Fruit fly (Drosophila melanogaster) whole organism, embryonic: Measurements from ENCODE around the gene CG42815.

Experiments used
- Bdp1 ChIP-seq: fragments of 200-800 bp; sonication (Bioruptor generic); optimal IDR thresholded peaks from 3 replicates; lab custom pipeline; 2016; ENCODE audit warnings: missing biosample characterization, missing genetic modification characterization
- CG10321 ChIP-seq: fragments of 200-800 bp; sonication (Bioruptor generic); IDR thresholded peaks from 2 replicates; pipeline ENCODE4 v1.3.6; 2022; ENCODE audit warnings: missing biosample characterization, missing genetic modification characterization
- CG12071 ChIP-seq: fragments of 200-800 bp; sonication (Bioruptor generic); optimal IDR thresholded peaks from 3 replicates; lab custom pipeline; 2018; ENCODE audit warnings: missing biosample characterization, mild to moderate bottlenecking, missing genetic modification characterization
- CG16779 ChIP-seq: fragments of 200-800 bp; sonication (Bioruptor generic); IDR thresholded peaks from 2 replicates; pipeline ENCODE4 v1.3.6; 2022; ENCODE audit warnings: missing biosample characterization, missing genetic modification characterization
- CG17802 ChIP-seq: fragments of 200-800 bp; sonication (Bioruptor generic); optimal IDR thresholded peaks from 2 replicates; lab custom pipeline; 2018; ENCODE audit warnings: missing biosample characterization, mild to moderate bottlenecking, missing genetic modification characterization, moderate library complexity
- CG18262 ChIP-seq: fragments of 200-800 bp; optimal IDR thresholded peaks from 3 replicates; lab custom pipeline; 2019; ENCODE audit warnings: missing biosample characterization, mild to moderate bottlenecking, missing genetic modification characterization, moderate library complexity
- CG2199 ChIP-seq: fragments of 200-800 bp; sonication (Bioruptor generic); IDR thresholded peaks from 3 replicates; pipeline ENCODE4 v1.3.6; 2022; ENCODE audit warnings: missing biosample characterization, missing genetic modification characterization
- CG30431 ChIP-seq: fragments of 200-800 bp; sonication (Bioruptor generic); optimal IDR thresholded peaks from 2 replicates; lab custom pipeline; 2017; ENCODE audit warnings: missing biosample characterization, missing genetic modification characterization
- CG3847 ChIP-seq: fragments of 200-800 bp; sonication (Bioruptor generic); IDR thresholded peaks from 2 replicates; pipeline ENCODE4 v1.3.6; 2022; ENCODE audit warnings: missing biosample characterization, missing genetic modification characterization
- CG4424 ChIP-seq: fragments of 200-800 bp; sonication (Bioruptor generic); optimal IDR thresholded peaks from 3 replicates; lab custom pipeline; 2016; ENCODE audit warnings: missing biosample characterization, missing genetic modification characterization
- CG6254 ChIP-seq: fragments of 200-800 bp; sonication (Bioruptor generic); optimal IDR thresholded peaks from 3 replicates; lab custom pipeline; 2017; ENCODE audit warnings: mild to moderate bottlenecking, missing biosample characterization, missing genetic modification reagents, missing genetic modification characterization
- CG6689 ChIP-seq: fragments of 200-800 bp; sonication (Bioruptor generic); IDR thresholded peaks from 2 replicates; pipeline ENCODE4 v1.3.6; 2022; ENCODE audit warnings: missing biosample characterization, missing genetic modification characterization
- CG7745 ChIP-seq: fragments of 200-800 bp; sonication (Bioruptor generic); optimal IDR thresholded peaks from 2 replicates; lab custom pipeline; 2018; ENCODE audit warnings: missing biosample characterization, mild to moderate bottlenecking, missing genetic modification characterization, moderate library complexity
- CG8765 ChIP-seq: fragments of 200-800 bp; sonication (Bioruptor generic); IDR thresholded peaks from 2 replicates; pipeline ENCODE4 v1.3.6; 2022; ENCODE audit warnings: missing biosample characterization, missing genetic modification characterization
- CG9609 ChIP-seq: fragments of 200-800 bp; sonication (Bioruptor generic); optimal IDR thresholded peaks from 3 replicates; lab custom pipeline; 2016; ENCODE audit warnings: missing biosample characterization, missing genetic modification characterization
- CoRest ChIP-seq: fragments of 200-800 bp; sonication (Bioruptor generic); optimal IDR thresholded peaks from 3 replicates; lab custom pipeline; 2018; ENCODE audit warnings: missing biosample characterization, mild to moderate bottlenecking, missing genetic modification characterization, moderate library complexity
- Deaf1 ChIP-seq: fragments of 200-800 bp; optimal IDR thresholded peaks from 3 replicates; lab custom pipeline; 2019; ENCODE audit warnings: missing biosample characterization, mild to moderate bottlenecking, missing genetic modification characterization, moderate library complexity
- Doc3 ChIP-seq: fragments of 200-800 bp; sonication (Bioruptor generic); IDR thresholded peaks from 3 replicates; pipeline ENCODE4 v1.3.6; 2022; ENCODE audit warnings: missing biosample characterization, missing genetic modification characterization; ENCODE audit not compliant: partially characterized antibody
- E2f2 ChIP-seq: fragments of 200-800 bp; sonication (Bioruptor generic); IDR thresholded peaks from 2 replicates; pipeline ENCODE4 v1.3.6; 2022; ENCODE audit warnings: missing biosample characterization, missing genetic modification characterization
- Ets65A ChIP-seq: fragments of 200-800 bp; sonication (Bioruptor generic); peaks from one replicate; lab custom pipeline; 2016; ENCODE audit warnings: missing biosample characterization, missing genetic modification characterization
- Hr3 ChIP-seq: fragments of 200-800 bp; sonication (Bioruptor generic); optimal IDR thresholded peaks from 3 replicates; lab custom pipeline; 2016; ENCODE audit warnings: missing biosample characterization, missing genetic modification characterization
- Lhr ChIP-seq: fragments of 200-800 bp; sonication (Bioruptor generic); optimal IDR thresholded peaks from 3 replicates; lab custom pipeline; 2017; ENCODE audit warnings: mild to moderate bottlenecking, missing biosample characterization, missing genetic modification reagents, missing genetic modification characterization
- Mad ChIP-seq: fragments of 200-800 bp; sonication (Bioruptor generic); optimal IDR thresholded peaks from 2 replicates; lab custom pipeline; 2016; ENCODE audit warnings: missing biosample characterization, missing genetic modification characterization
- Nf-YB ChIP-seq: fragments of 200-800 bp; sonication (Bioruptor generic); optimal IDR thresholded peaks from 3 replicates; lab custom pipeline; 2019; ENCODE audit warnings: missing biosample characterization, mild to moderate bottlenecking, missing genetic modification characterization, moderate library complexity
- Poxn ChIP-seq: fragments of 200-800 bp; sonication (Bioruptor generic); IDR thresholded peaks from 2 replicates; pipeline ENCODE4 v1.3.6; 2022; ENCODE audit warnings: missing biosample characterization, missing genetic modification characterization
- Sox100B ChIP-seq: fragments of 200-800 bp; sonication (Bioruptor generic); optimal IDR thresholded peaks from 3 replicates; lab custom pipeline; 2018; ENCODE audit warnings: missing biosample characterization, mild to moderate bottlenecking, missing genetic modification characterization
- TFAM ChIP-seq: fragments of 200-800 bp; sonication (Bioruptor generic); optimal IDR thresholded peaks from 2 replicates; lab custom pipeline; 2017; ENCODE audit warnings: missing biosample characterization, missing genetic modification characterization, inconsistent platforms
- chinmo ChIP-seq: fragments of 200-800 bp; sonication (Bioruptor generic); IDR thresholded peaks from 4 replicates; pipeline ENCODE4 v1.3.6; 2022; ENCODE audit warnings: missing biosample characterization, missing genetic modification characterization; ENCODE audit not compliant: partially characterized antibody
- ci ChIP-seq: fragments of 200-800 bp; sonication (Bioruptor generic); IDR thresholded peaks from 3 replicates; pipeline ENCODE4 v1.3.6; 2022; ENCODE audit warnings: missing biosample characterization, missing genetic modification characterization
- emc ChIP-seq: fragments of 200-800 bp; sonication (Bioruptor generic); optimal IDR thresholded peaks from 2 replicates; lab custom pipeline; 2016; ENCODE audit warnings: missing biosample characterization, missing genetic modification characterization
- ewg ChIP-seq: fragments of 200-800 bp; sonication (Bioruptor generic); optimal IDR thresholded peaks from 3 replicates; lab custom pipeline; 2017; ENCODE audit warnings: mild to moderate bottlenecking, missing biosample characterization, missing genetic modification reagents, missing genetic modification characterization
- fd96Cb ChIP-seq: fragments of 200-800 bp; sonication (Bioruptor generic); optimal IDR thresholded peaks from 2 replicates; lab custom pipeline; 2018; ENCODE audit warnings: missing biosample characterization, mild to moderate bottlenecking, missing genetic modification characterization, moderate library complexity
- gce ChIP-seq: fragments of 200-800 bp; sonication (Bioruptor generic); IDR thresholded peaks from 3 replicates; pipeline ENCODE4 v1.3.6; 2022; ENCODE audit warnings: missing biosample characterization, missing genetic modification characterization
- grau ChIP-seq: fragments of 200-800 bp; optimal IDR thresholded peaks from 3 replicates; lab custom pipeline; 2019; ENCODE audit warnings: missing biosample characterization, mild to moderate bottlenecking, missing genetic modification characterization, moderate library complexity
- hb ChIP-seq: fragments of 200-800 bp; sonication (Bioruptor generic); IDR thresholded peaks from 3 replicates; pipeline ENCODE4 v1.3.6; 2022; ENCODE audit warnings: missing biosample characterization, missing genetic modification characterization; ENCODE audit not compliant: partially characterized antibody
- pb ChIP-seq: fragments of 200-800 bp; sonication (Bioruptor generic); optimal IDR thresholded peaks from 3 replicates; lab custom pipeline; 2016; ENCODE audit warnings: missing biosample characterization, missing genetic modification characterization
- scrt ChIP-seq: fragments of 200-800 bp; sonication (Bioruptor generic); optimal IDR thresholded peaks from 2 replicates; lab custom pipeline; 2018; ENCODE audit warnings: missing biosample characterization, mild to moderate bottlenecking, missing genetic modification characterization, moderate library complexity
- sens-2 ChIP-seq: fragments of 200-800 bp; sonication (Bioruptor generic); IDR thresholded peaks from 2 replicates; pipeline ENCODE4 v1.3.6; 2022; ENCODE audit warnings: missing biosample characterization, missing genetic modification characterization
- seq ChIP-seq: fragments of 200-800 bp; sonication (Bioruptor generic); IDR thresholded peaks from 2 replicates; pipeline ENCODE4 v1.3.6; 2022; ENCODE audit warnings: missing biosample characterization, missing genetic modification characterization
- vvl ChIP-seq: fragments of 200-800 bp; sonication (Bioruptor generic); IDR thresholded peaks from 2 replicates; pipeline ENCODE4 v1.3.6; 2022; ENCODE audit warnings: missing biosample characterization, missing genetic modification characterization

CG42815 gene

DNA sequence AAGACGTTTGTCGTGTGGAACGTTAAGA, at the start of gene CG42815:
Gene CG42815 (minus strand): TSS at position 20 of the 28 bp plus-strand sequence.
- no peak for TF ChIP-seq grau (tag; lab: Kevin White, UChicago)
- TF ChIP-seq Doc3, result no peak
- TF ChIP-seq TFAM (GFP tag; lab: Kevin White, UChicago), result no peak
- TF ChIP-seq CG7745 (tag; lab: Kevin White, UChicago), result no peak
- TF ChIP-seq CG16779 (GFP tag; lab: Robert Waterston, UW), result no peak
- TF ChIP-seq sens-2 (GFP tag; lab: Robert Waterston, UW), result no peak
- no peak for TF ChIP-seq fd96Cb
- TF ChIP-seq CG30431, result no peak
- no peak for TF ChIP-seq Mad (GFP tag; lab: Kevin White, UChicago)

DNA sequence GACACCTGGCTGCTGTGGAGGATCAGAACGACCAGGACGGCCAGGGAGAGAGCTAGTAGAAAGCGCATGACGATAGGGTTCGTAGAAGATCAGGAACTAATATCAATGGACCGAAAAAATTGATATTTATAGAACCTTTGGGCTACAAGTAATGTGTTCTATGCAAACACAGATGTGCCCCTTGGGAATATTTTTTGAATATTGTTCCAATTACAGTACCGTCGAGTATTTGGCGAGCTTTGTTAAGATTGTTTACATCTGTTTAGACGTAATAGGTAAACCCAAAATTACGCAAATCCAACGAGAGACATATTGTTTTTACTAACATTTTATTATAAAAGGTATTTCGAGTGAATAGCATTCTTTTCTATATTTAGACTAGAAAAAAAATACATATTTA, 43.8 kb upstream of the CG42815 start, which contains the start of gene CG32189:
Gene CG32189 (minus strand): TSS at position 101 of the 400 bp plus-strand sequence.
- TF ChIP-seq chinmo (no peak), CoRest (tag; lab: Kevin White, UChicago) (no peak), CG12071 (GFP tag; lab: Kevin White, UChicago) (no peak), Deaf1 (tag; lab: Kevin White, UChicago) (no peak), E2f2 (GFP tag; lab: Robert Waterston, UW) (no peak), CG8765 (no peak), pb (no peak), Nf-YB (GFP tag; lab: Kevin White, UChicago) (no peak)

- TF ChIP-seq CG6689 (GFP tag; lab: Robert Waterston, UW) (no peak), Hr3 (GFP tag; lab: Kevin White, UChicago) (no peak), CG9609 (GFP tag; lab: Kevin White, UChicago) (no peak), vvl (no peak), seq (GFP tag; lab: Robert Waterston, UW) (no peak), gce (GFP tag; lab: Robert Waterston, UW) (no peak), CG17802 (no peak), Poxn (GFP tag; lab: Robert Waterston, UW) (no peak), Lhr (no peak), CG4424 (GFP tag; lab: Kevin White, UChicago) (no peak), CG16779 (GFP tag; lab: Robert Waterston, UW) (no peak), CG18262 (tag; lab: Kevin White, UChicago) (no peak), emc (GFP tag; lab: Kevin White, UChicago) (no peak)
Observed at dm6 chr3L:17833525-17833924, 42.2 kb upstream of the CG42815 start, which contains the start of gene CG32188. Gene CG32188 (minus strand): TSS chr3L:17833625.

dm6 chr3L:17822784-17823383, 31.6 kb upstream of the CG42815 start, which contains the start of the genes Ir75c and Grd:
Gene Ir75c (minus strand): TSS chr3L:17822834.
Gene Grd (plus strand): TSS chr3L:17823333.
- TF ChIP-seq Sox100B (GFP tag; lab: Kevin White, UChicago) (no peak), ewg (GFP tag; lab: Kevin White, UChicago) (peak; percentile 55), CG3847 (GFP tag; lab: Robert Waterston, UW) (0 out of 2 replicates have a peak, but pooled peaks have one; percentile 7), ci (GFP tag; lab: Robert Waterston, UW) (no peak), hb (GFP tag; lab: Robert Waterston, UW) (0 out of 3 replicates have a peak, but pooled peaks have one; percentile 24), scrt (peak; percentile 87), Ets65A (GFP tag; lab: Kevin White, UChicago) (peak; percentile 25), CG10321 (GFP tag; lab: Robert Waterston, UW) (no peak), CG2199 (GFP tag; lab: Robert Waterston, UW) (no peak), Bdp1 (no peak), CG6254 (GFP tag; lab: Kevin White, UChicago) (no peak)
